Worm (Caenorhabditis elegans) whole organism, L1 larva: ENCODE data around the gene gmap-3.

Experiments used
- blmp-1 ChIP-seq: fragments of 150-350 bp; optimal IDR thresholded peaks from 2 replicates; lab custom pipeline; 2014; ENCODE audit warnings: missing biosample characterization, missing genetic modification characterization
- dsc-1 ChIP-seq: sonication (generic microtip); optimal IDR thresholded peaks from 2 replicates; lab custom pipeline; 2016; ENCODE audit warnings: mild to moderate bottlenecking, missing genetic modification characterization, missing compliant biosample characterization
- egl-27 ChIP-seq, 2 experiments: fragments of 150-350 bp in 1 of 2; sonication (generic microtip); optimal IDR thresholded peaks; 3 replicates each; lab custom pipeline; 2017 to 2018; ENCODE audit warnings: missing biosample characterization in 2 of 2, missing genetic modification characterization in 2 of 2, missing genetic modification reagents in 2 of 2
- grh-1 ChIP-seq: fragments of 200-800 bp; sonication (Bioruptor generic); IDR thresholded peaks from 2 replicates; pipeline ENCODE4 v1.3.6; 2022; ENCODE audit warnings: missing genetic modification reagents, missing genetic modification characterization, missing compliant biosample characterization
- irx-1 ChIP-seq: sonication (generic microtip); optimal IDR thresholded peaks from 2 replicates; lab custom pipeline; 2016; ENCODE audit warnings: missing genetic modification characterization, missing compliant biosample characterization
- mep-1 ChIP-seq: fragments of 150-350 bp; optimal IDR thresholded peaks from 2 replicates; lab custom pipeline; 2014; ENCODE audit warnings: missing biosample characterization, missing genetic modification characterization
- sup-37 ChIP-seq: fragments of 200-800 bp; sonication (Bioruptor generic); optimal IDR thresholded peaks from 2 replicates; lab custom pipeline; 2018; ENCODE audit warnings: mild to moderate bottlenecking, missing genetic modification characterization, missing compliant biosample characterization
- ztf-11 ChIP-seq, 2 experiments: sonication (generic microtip); optimal IDR thresholded peaks; 2 replicates each; lab custom pipeline; 2016 to 2017; ENCODE audit warnings: missing genetic modification characterization in 2 of 2, missing biosample characterization in 1 of 2, missing compliant biosample characterization in 1 of 2

DNA sequence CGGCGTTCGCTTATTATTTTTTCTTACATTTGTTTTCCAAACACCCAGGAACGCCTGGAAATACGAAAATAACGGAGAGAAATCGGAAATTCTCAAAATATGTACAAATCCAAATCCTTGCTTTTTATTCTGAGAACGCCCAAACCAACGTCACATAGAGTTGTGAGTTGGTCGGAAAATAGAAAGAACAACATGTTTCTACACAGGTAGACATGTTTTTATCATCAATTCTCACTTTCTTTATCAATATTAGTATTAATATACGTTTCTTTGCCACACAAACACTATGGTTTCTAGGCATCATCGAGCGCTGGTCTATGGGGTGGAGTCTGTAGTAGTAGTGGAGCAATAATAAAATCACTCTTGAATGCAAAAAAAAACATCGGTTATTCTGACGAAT is 22.3 kb downstream of the gmap-3 start:
- no peak for TF ChIP-seq egl-27 (tag; optimal IDR thresholded peaks at IDR 0.05; lab: Kevin White, UChicago)
- TF ChIP-seq mep-1 (tag; lab: Kevin White, UChicago): no peak
- no peak for TF ChIP-seq irx-1 (tag; lab: Kevin White, UChicago)
- no peak for TF ChIP-seq sup-37
- no peak for TF ChIP-seq blmp-1 (tag; lab: Kevin White, UChicago)
- TF ChIP-seq ztf-11 (tag; optimal IDR thresholded peaks at IDR 0.05; lab: Kevin White, UChicago): no peak
- TF ChIP-seq dsc-1 (tag; lab: Kevin White, UChicago): no peak
- no peak for TF ChIP-seq grh-1 (GFP tag; lab: Robert Waterston, UW)
